Worm (Caenorhabditis elegans) whole organism, L4 larva: ENCODE data around the gene T02G5.3.

ENCODE experiments used
- F26F4.8 ChIP-seq: fragments of 200-800 bp; sonication (Bioruptor generic); conservative IDR thresholded peaks from 2 replicates; pipeline ENCODE4 v1.3.6; 2022; ENCODE audit warnings: missing genetic modification characterization, missing compliant biosample characterization
- F37D6.2 ChIP-seq: sonication (generic microtip); optimal IDR thresholded peaks from 2 replicates; lab custom pipeline; 2016; ENCODE audit warnings: mild to moderate bottlenecking, missing genetic modification characterization, missing compliant biosample characterization
- F44E2.7 ChIP-seq: fragments of 200-800 bp; sonication (Bioruptor generic); IDR thresholded peaks from 2 replicates; pipeline ENCODE4 v2.1.2; 2022; ENCODE audit warnings: missing genetic modification characterization, missing compliant biosample characterization
- T20F7.1 ChIP-seq: fragments of 200-800 bp; sonication (Bioruptor generic); optimal IDR thresholded peaks from 2 replicates; lab custom pipeline; 2018; ENCODE audit warnings: mild to moderate bottlenecking, missing genetic modification characterization, missing compliant biosample characterization
- T26A8.4 ChIP-seq: fragments of 200-800 bp; sonication (Bioruptor generic); IDR thresholded peaks from 2 replicates; pipeline ENCODE4 v1.3.6; 2022; ENCODE audit warnings: missing genetic modification characterization, missing compliant biosample characterization
- Y5F2A.4 ChIP-seq: fragments of 200-800 bp; sonication (Bioruptor generic); optimal IDR thresholded peaks from 2 replicates; lab custom pipeline; 2018; ENCODE audit warnings: mild to moderate bottlenecking, missing genetic modification characterization, missing compliant biosample characterization
- ZK546.5 ChIP-seq, 2 experiments: sonication (generic microtip); optimal IDR thresholded peaks; 2 replicates each; lab custom pipeline; 2017; ENCODE audit warnings: missing biosample characterization in 2 of 2, missing genetic modification characterization in 2 of 2
- aha-1 ChIP-seq: fragments of 150-350 bp; peaks from one replicate; lab custom pipeline; 2014; ENCODE audit warnings: missing biosample characterization, missing genetic modification characterization
- ceh-20 ChIP-seq: fragments of 200-800 bp; sonication (Bioruptor generic); IDR thresholded peaks from 2 replicates; pipeline ENCODE4 v1.3.6; 2022; ENCODE audit warnings: missing genetic modification reagents, missing genetic modification characterization, missing compliant biosample characterization
- daf-12 ChIP-seq: fragments of 150-350 bp; optimal IDR thresholded peaks from 2 replicates; lab custom pipeline; 2014; ENCODE audit warnings: missing biosample characterization, missing genetic modification reagents, missing genetic modification characterization
- daf-8 ChIP-seq: fragments of 200-800 bp; sonication (Bioruptor generic); IDR thresholded peaks from 2 replicates; pipeline ENCODE4 v1.3.6; 2022; ENCODE audit warnings: missing genetic modification characterization, missing compliant biosample characterization
- dmd-6 ChIP-seq: fragments of 200-800 bp; sonication (Bioruptor generic); IDR thresholded peaks from 2 replicates; pipeline ENCODE4 v1.3.6; 2022; ENCODE audit warnings: missing genetic modification reagents, missing genetic modification characterization, missing compliant biosample characterization
- dpl-1 ChIP-seq: fragments of 150-350 bp; optimal IDR thresholded peaks from 2 replicates; lab custom pipeline; 2014; ENCODE audit warnings: missing biosample characterization, missing genetic modification reagents, missing genetic modification characterization
- egl-27 ChIP-seq: sonication (generic microtip); optimal IDR thresholded peaks from 3 replicates; lab custom pipeline; 2017; ENCODE audit warnings: missing biosample characterization, missing genetic modification reagents, missing genetic modification characterization
- egl-43 ChIP-seq: fragments of 200-800 bp; sonication (Bioruptor generic); IDR thresholded peaks from 2 replicates; pipeline ENCODE4 v1.3.6; 2022; ENCODE audit warnings: missing genetic modification reagents, missing genetic modification characterization, missing compliant biosample characterization
- fos-1 ChIP-seq: fragments of 150-350 bp; optimal IDR thresholded peaks from 2 replicates; lab custom pipeline; 2014; ENCODE audit warnings: missing biosample characterization, missing genetic modification characterization
- hif-1 ChIP-seq, 2 experiments: sonication (generic microtip); optimal IDR thresholded peaks; 2 replicates each; lab custom pipeline; 2016 to 2017; ENCODE audit warnings: missing compliant biosample characterization in 2 of 2, missing genetic modification characterization in 2 of 2, missing genetic modification reagents in 2 of 2, missing genotype in 2 of 2, mild to moderate bottlenecking in 1 of 2
- lin-1 ChIP-seq: fragments of 200-800 bp; sonication (Bioruptor generic); IDR thresholded peaks from 2 replicates; pipeline ENCODE4 v1.3.6; 2022; ENCODE audit warnings: missing genetic modification reagents, missing genetic modification characterization, missing compliant biosample characterization
- lin-13 ChIP-seq: fragments of 150-350 bp; optimal IDR thresholded peaks from 2 replicates; lab custom pipeline; 2014; ENCODE audit warnings: missing biosample characterization, missing genetic modification reagents, missing genetic modification characterization
- lin-15B ChIP-seq: fragments of 150-350 bp; sonication (generic microtip); optimal IDR thresholded peaks from 3 replicates; lab custom pipeline; 2014; ENCODE audit warnings: missing biosample characterization, missing genetic modification characterization
- lin-39 ChIP-seq: fragments of 150-350 bp; optimal IDR thresholded peaks from 2 replicates; lab custom pipeline; 2014; ENCODE audit warnings: missing biosample characterization, missing genetic modification reagents, missing genetic modification characterization
- mdl-1 ChIP-seq, 2 experiments: fragments of 150-350 bp in 1 of 2; sonication (generic microtip) in 1 of 2; optimal IDR thresholded peaks; 2 replicates each; lab custom pipeline; 2014 to 2017; ENCODE audit warnings: missing biosample characterization in 2 of 2, missing genetic modification characterization in 2 of 2
- nhr-102 ChIP-seq: sonication (generic microtip); optimal IDR thresholded peaks from 2 replicates; lab custom pipeline; 2016; ENCODE audit warnings: mild to moderate bottlenecking, missing genetic modification characterization, moderate library complexity, missing compliant biosample characterization
- nhr-111 ChIP-seq: fragments of 200-800 bp; sonication (Bioruptor generic); optimal IDR thresholded peaks from 2 replicates; lab custom pipeline; 2018; ENCODE audit warnings: mild to moderate bottlenecking, missing genetic modification characterization, missing compliant biosample characterization
- pha-4 ChIP-seq, 2 experiments: fragments of 150-350 bp in 1 of 2; fragments of 200-800 bp in 1 of 2; sonication (Bioruptor generic) in 1 of 2; IDR thresholded peaks in 1 of 2; optimal IDR thresholded peaks in 1 of 2; 2 replicates each; pipeline versions ENCODE4 v1.3.6 to Lab custom; 2014 to 2022; ENCODE audit warnings: missing genetic modification characterization in 2 of 2, missing genetic modification reagents in 2 of 2, missing biosample characterization in 1 of 2, missing compliant biosample characterization in 1 of 2
- php-3 ChIP-seq: fragments of 200-800 bp; sonication (Bioruptor generic); IDR thresholded peaks from 2 replicates; pipeline ENCODE4 v1.3.6; 2022; ENCODE audit warnings: missing genetic modification reagents, missing genetic modification characterization, missing compliant biosample characterization
- set-16 ChIP-seq: fragments of 200-800 bp; sonication (Bioruptor generic); IDR thresholded peaks from 2 replicates; pipeline ENCODE4 v1.3.6; 2022; ENCODE audit warnings: missing genetic modification reagents, missing genetic modification characterization, missing compliant biosample characterization
- skn-1 ChIP-seq: fragments of 150-350 bp; optimal IDR thresholded peaks from 2 replicates; lab custom pipeline; 2014; ENCODE audit warnings: missing biosample characterization, missing genetic modification characterization
- snpc-1.2 ChIP-seq: fragments of 200-800 bp; sonication (Bioruptor generic); IDR thresholded peaks from 2 replicates; pipeline ENCODE4 v1.3.6; 2022; ENCODE audit warnings: missing genetic modification reagents, missing genetic modification characterization, missing compliant biosample characterization
- snpc-4 ChIP-seq: fragments of 150-350 bp; optimal IDR thresholded peaks from 2 replicates; lab custom pipeline; 2014; ENCODE audit warnings: missing biosample characterization, missing genetic modification characterization
- tra-1 ChIP-seq: fragments of 200-800 bp; sonication (Bioruptor generic); IDR thresholded peaks from 2 replicates; pipeline ENCODE4 v1.3.6; 2022; ENCODE audit warnings: missing genetic modification reagents, missing genetic modification characterization, missing compliant biosample characterization
- unc-130 ChIP-seq: sonication (generic microtip); optimal IDR thresholded peaks from 2 replicates; lab custom pipeline; 2016; ENCODE audit warnings: missing genetic modification reagents, missing genetic modification characterization, missing compliant biosample characterization
- unc-39 ChIP-seq: sonication (generic microtip); optimal IDR thresholded peaks from 2 replicates; lab custom pipeline; 2017; ENCODE audit warnings: missing biosample characterization, missing genetic modification characterization
- unc-62 ChIP-seq, 3 experiments: fragments of 150-350 bp in 1 of 3; sonication (generic microtip); optimal IDR thresholded peaks in 2 of 3; peaks in 1 of 3; 1 replicate in 1 of 3; 2 replicates in 2 of 3; lab custom pipeline; 2014 to 2017; ENCODE audit warnings: missing biosample characterization in 3 of 3, missing genetic modification characterization in 3 of 3, missing genetic modification reagents in 3 of 3, missing genotype in 1 of 3
- zip-2 ChIP-seq: fragments of 150-350 bp; optimal IDR thresholded peaks from 2 replicates; lab custom pipeline; 2014; ENCODE audit warnings: missing biosample characterization, missing genetic modification characterization
- ztf-7 ChIP-seq: fragments of 150-350 bp; optimal IDR thresholded peaks from 2 replicates; lab custom pipeline; 2014; ENCODE audit warnings: missing biosample characterization, missing genetic modification characterization

Gene T02G5.3

ce11 chrII:7065391-7065790, 27.8 kb upstream of the T02G5.3 start, which contains the start of gene nos-2:
nos-2 (plus strand) TSS chrII:7065618.
- TF ChIP-seq dpl-1 (GFP tag; lab: Kevin White, UChicago) (no peak), lin-39 (tag; lab: Kevin White, UChicago) (no peak), F26F4.8 (GFP tag; lab: Robert Waterston, UW) (no peak), nhr-102 (tag; lab: Kevin White, UChicago) (no peak), daf-8 (GFP tag; lab: Robert Waterston, UW) (no peak), egl-27 (tag; lab: Kevin White, UChicago) (no peak), ceh-20 (no peak), set-16 (GFP tag; lab: Robert Waterston, UW) (no peak)
- TF ChIP-seq, all 104 proteins: peak for 0

- TF ChIP-seq ZK546.5 (tag; optimal IDR thresholded peaks at IDR 0.05; lab: Kevin White, UChicago), result no peak
- no peak for TF ChIP-seq F44E2.7 (GFP tag; lab: Robert Waterston, UW)
- TF ChIP-seq aha-1, result peak; percentile 82
- no peak for TF ChIP-seq php-3 (GFP tag; lab: Robert Waterston, UW)
- TF ChIP-seq unc-130, result no peak
- TF ChIP-seq dmd-6, result no peak
- no peak for TF ChIP-seq lin-13 (GFP tag; lab: Kevin White, UChicago)
Observed at ce11 chrII:7069866-7070265, 23.3 kb upstream of the T02G5.3 start, which contains the start of gene him-14. him-14 (minus strand) TSS chrII:7069966.

- TF ChIP-seq zip-2 (tag; lab: Kevin White, UChicago) (no peak), nhr-111 (GFP tag; lab: Kevin White, UChicago) (no peak), snpc-4 (tag; lab: Kevin White, UChicago) (no peak), skn-1 (no peak), snpc-1.2 (GFP tag; lab: Robert Waterston, UW) (no peak), T26A8.4 (GFP tag; lab: Robert Waterston, UW) (no peak), daf-12 (no peak), hif-1 (tag; optimal IDR thresholded peaks at IDR 0.05; lab: Kevin White, UChicago) (no peak)
Observed at ce11 chrII:7070434-7070833, 22.8 kb upstream of the T02G5.3 start.

ce11 chrII:7072315-7072589, 20.9 kb upstream of the T02G5.3 start, which contains the start of gene kars-1:
kars-1 (minus strand) TSS chrII:7072415.
- TF ChIP-seq unc-39 (tag; lab: Kevin White, UChicago) (no peak), fos-1 (tag; lab: Kevin White, UChicago) (no peak), unc-62 (GFP tag; optimal IDR thresholded peaks at IDR 0.05 in 1 of 2; lab: Kevin White, UChicago) (no peak), unc-62 (tag; optimal IDR thresholded peaks at IDR 0.05; lab: Kevin White, UChicago) (no peak), lin-1 (GFP tag; lab: Robert Waterston, UW) (no peak), mdl-1 (tag; optimal IDR thresholded peaks at IDR 0.05; lab: Kevin White, UChicago) (no peak), lin-13 (GFP tag; lab: Kevin White, UChicago) (no peak), tra-1 (GFP tag; lab: Robert Waterston, UW) (no peak), T20F7.1 (no peak), hif-1 (tag; optimal IDR thresholded peaks at IDR 0.05; lab: Kevin White, UChicago) (no peak), pha-4 (GFP tag; IDR thresholded peaks at IDR 0.05; lab: Robert Waterston, UW) (no peak), pha-4 (tag; optimal IDR thresholded peaks at IDR 0.05; lab: Kevin White, UChicago) (no peak), lin-15B (tag; lab: Kevin White, UChicago) (no peak), Y5F2A.4 (GFP tag; lab: Kevin White, UChicago) (no peak), egl-43 (GFP tag; lab: Robert Waterston, UW) (no peak), ztf-7 (no peak), F37D6.2 (tag; lab: Kevin White, UChicago) (no peak)
- TF ChIP-seq, all 104 proteins: peak for 0
